Worm (Caenorhabditis elegans): ENCODE data around the gene sav-1.

Gene sav-1

DNA sequence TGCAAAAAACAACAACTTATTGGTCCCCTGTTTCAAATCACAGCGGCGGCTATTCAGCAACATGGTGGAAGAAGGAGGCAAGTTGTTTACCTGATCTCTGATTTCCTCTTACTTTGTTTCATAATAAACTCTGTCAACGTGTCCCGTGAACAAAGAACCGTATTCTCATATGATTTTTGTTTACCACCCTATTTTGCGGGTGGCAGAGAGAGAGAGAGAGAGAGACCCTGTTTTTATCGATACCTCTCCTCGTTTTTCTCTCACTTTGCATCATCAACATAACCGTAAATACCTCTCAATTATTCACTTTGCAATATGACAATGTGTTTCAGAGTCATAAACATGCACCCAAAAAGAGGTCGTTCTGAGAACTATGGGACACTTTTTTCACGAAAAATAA, 30.5 kb upstream of the sav-1 start (continued):
- TF ChIP-seq swsn-7 (tag; optimal IDR thresholded peaks at IDR 0.05) (no peak), pax-3 (tag; optimal IDR thresholded peaks at IDR 0.05) (no peak), nhr-90 (tag; optimal IDR thresholded peaks at IDR 0.05; ENCODE audit: poor library complexity) (peak; percentile 57), mdl-1 (tag; optimal IDR thresholded peaks at IDR 0.05) (peak in 1 of 2 experiments; percentile 34), mef-2 (tag; optimal IDR thresholded peaks at IDR 0.05) (no peak), efl-1 (optimal IDR thresholded peaks at IDR 0.05) (no peak), efl-1 (GFP tag; optimal IDR thresholded peaks at IDR 0.05 in 1 of 2) (no peak), rnt-1 (tag; optimal IDR thresholded peaks at IDR 0.05) (no peak), efl-3 (GFP tag; optimal IDR thresholded peaks at IDR 0.05) (no peak), dsc-1 (tag; optimal IDR thresholded peaks at IDR 0.05) (no peak), F16B12.6 (tag; optimal IDR thresholded peaks at IDR 0.05) (no peak), ztf-4 (tag; optimal IDR thresholded peaks at IDR 0.05) (no peak), mep-1 (tag; optimal IDR thresholded peaks at IDR 0.05) (no peak), C04F5.9 (tag; optimal IDR thresholded peaks at IDR 0.05) (no peak), vab-15 (tag; optimal IDR thresholded peaks at IDR 0.05) (no peak), C34B4.2 (tag; optimal IDR thresholded peaks at IDR 0.05) (no peak), nhr-28 (tag; optimal IDR thresholded peaks at IDR 0.05) (no peak), isw-1 (GFP tag; IDR thresholded peaks at IDR 0.05) (no peak), lin-14 (GFP tag; optimal IDR thresholded peaks at IDR 0.05) (peak; percentile 51), fkh-10 (GFP tag; optimal IDR thresholded peaks at IDR 0.05) (no peak), ceh-63 (GFP tag; optimal IDR thresholded peaks at IDR 0.05) (no peak), unc-30 (tag; optimal IDR thresholded peaks at IDR 0.05) (no peak), snpc-4 (tag; optimal IDR thresholded peaks at IDR 0.05) (no peak), nhr-12 (tag; optimal IDR thresholded peaks at IDR 0.05) (no peak), sox-4 (tag; optimal IDR thresholded peaks at IDR 0.05) (no peak), ceh-82 (tag; optimal IDR thresholded peaks at IDR 0.05) (no peak), egl-27 (tag; optimal IDR thresholded peaks at IDR 0.05) (no peak), tbx-2 (tag; optimal IDR thresholded peaks at IDR 0.05) (peak; percentile 5), lsy-2 (tag; optimal IDR thresholded peaks at IDR 0.05) (no peak), hlh-17 (GFP tag; optimal IDR thresholded peaks at IDR 0.05; ENCODE audit: borderline replicate concordance) (no peak), xbp-1 (tag; optimal IDR thresholded peaks at IDR 0.05) (no peak), ceh-88 (GFP tag; IDR thresholded peaks at IDR 0.05) (no peak), pqm-1 (tag; optimal IDR thresholded peaks at IDR 0.05) (no peak), ama-1 (optimal IDR thresholded peaks at IDR 0.05) (no peak), nhr-71 (tag; optimal IDR thresholded peaks at IDR 0.05) (peak; percentile 57), unc-62 (GFP tag; optimal IDR thresholded peaks at IDR 0.05) (no peak), aly-2 (tag; optimal IDR thresholded peaks at IDR 0.05) (no peak), sup-37 (GFP tag; optimal IDR thresholded peaks at IDR 0.05) (no peak), pag-3 (tag; optimal IDR thresholded peaks at IDR 0.05; ENCODE audit: borderline replicate concordance, insufficient read depth) (no peak)

DNA sequence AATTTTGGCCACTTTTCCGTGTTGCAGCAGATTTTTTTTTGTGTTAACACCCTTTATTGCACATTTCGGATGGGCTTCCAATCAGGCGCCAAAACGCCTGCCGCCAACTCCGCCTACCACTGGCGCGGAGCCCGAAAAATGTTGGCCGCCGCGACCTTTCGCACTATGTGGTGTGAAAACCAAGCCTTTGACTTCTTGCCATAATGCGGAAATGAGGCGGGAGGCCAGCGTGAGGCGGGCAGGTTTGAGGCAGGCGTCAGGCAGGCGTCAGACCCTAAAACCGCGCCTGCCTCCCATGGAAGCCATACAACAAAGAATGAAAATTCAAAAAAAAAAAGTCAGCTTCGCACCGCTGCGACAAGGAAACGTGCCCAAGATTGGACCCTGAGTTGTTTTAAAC, 29.9 kb upstream of the sav-1 start:
- TF ChIP-seq dpl-1 (GFP tag; optimal IDR thresholded peaks at IDR 0.05) (no peak), unc-62 (GFP tag; optimal IDR thresholded peaks at IDR 0.05) (no peak), unc-98 (GFP tag; IDR thresholded peaks at IDR 0.05) (no peak), ceh-8 (GFP tag; optimal IDR thresholded peaks at IDR 0.05) (no peak), nhr-47 (tag; optimal IDR thresholded peaks at IDR 0.05) (no peak), irx-1 (tag; optimal IDR thresholded peaks at IDR 0.05) (no peak), nhr-28 (tag; optimal IDR thresholded peaks at IDR 0.05) (no peak), nhr-76 (tag; optimal IDR thresholded peaks at IDR 0.05) (no peak), nhr-77 (tag; optimal IDR thresholded peaks at IDR 0.05) (no peak)

Data from whole organism, L1 larva.